Worm (Caenorhabditis elegans) whole organism, young adult: ENCODE results near the gene F35H10.5.

Source experiments
- B0336.3 ChIP-seq: fragments of 200-800 bp; sonication (Bioruptor generic); IDR thresholded peaks from 2 replicates; pipeline ENCODE4 v1.3.6; 2022; ENCODE audit warnings: missing genetic modification characterization, missing compliant biosample characterization
- C06A6.2 ChIP-seq: fragments of 200-800 bp; sonication (Bioruptor generic); conservative IDR thresholded peaks from 2 replicates; pipeline ENCODE4 v1.3.6; 2022; ENCODE audit warnings: missing genetic modification characterization, missing compliant biosample characterization
- F52B5.7 ChIP-seq: sonication (generic microtip); optimal IDR thresholded peaks from 2 replicates; lab custom pipeline; 2016; ENCODE audit warnings: mild to moderate bottlenecking, missing genetic modification characterization, missing compliant biosample characterization
- F55B11.4 ChIP-seq: sonication (generic microtip); optimal IDR thresholded peaks from 2 replicates; lab custom pipeline; 2016; ENCODE audit warnings: missing compliant biosample characterization, missing genetic modification characterization, borderline replicate concordance; ENCODE audit not compliant: insufficient read depth
- Y56A3A.18 ChIP-seq: fragments of 200-800 bp; sonication (Bioruptor generic); IDR thresholded peaks from 2 replicates; pipeline ENCODE4 v1.3.6; 2022; ENCODE audit warnings: missing genetic modification reagents, missing genetic modification characterization, missing compliant biosample characterization
- Y67H2A.10 ChIP-seq: fragments of 200-800 bp; sonication (Bioruptor generic); conservative IDR thresholded peaks from 2 replicates; pipeline ENCODE4 v1.3.6; 2022; ENCODE audit warnings: missing genetic modification reagents, missing genetic modification characterization, missing compliant biosample characterization
- Y79H2A.3 ChIP-seq: fragments of 200-800 bp; sonication (Bioruptor generic); conservative IDR thresholded peaks from 2 replicates; pipeline ENCODE4 v1.3.6; 2022; ENCODE audit warnings: missing genetic modification reagents, missing genetic modification characterization, missing compliant biosample characterization
- athp-1 ChIP-seq: sonication (generic microtip); optimal IDR thresholded peaks from 2 replicates; lab custom pipeline; 2017; ENCODE audit warnings: mild to moderate bottlenecking, missing genetic modification characterization, missing compliant biosample characterization
- ceh-100 ChIP-seq: fragments of 200-800 bp; sonication (Bioruptor generic); IDR thresholded peaks from 2 replicates; pipeline ENCODE4 v1.3.6; 2022; ENCODE audit warnings: missing genetic modification reagents, missing genetic modification characterization, missing compliant biosample characterization
- ceh-91 ChIP-seq: fragments of 200-800 bp; sonication (Bioruptor generic); IDR thresholded peaks from 2 replicates; pipeline ENCODE4 v1.3.6; 2022; ENCODE audit warnings: missing genetic modification reagents, missing genetic modification characterization, missing compliant biosample characterization
- die-1 ChIP-seq: sonication (generic microtip); optimal IDR thresholded peaks from 2 replicates; lab custom pipeline; 2016; ENCODE audit warnings: missing genotype, mild to moderate bottlenecking, missing genetic modification characterization, missing compliant biosample characterization
- dox-1 ChIP-seq: fragments of 200-800 bp; sonication (Bioruptor generic); IDR thresholded peaks from 2 replicates; pipeline ENCODE4 v1.3.6; 2022; ENCODE audit warnings: missing genetic modification reagents, missing genetic modification characterization, missing compliant biosample characterization
- efl-1 ChIP-seq: fragments of 150-350 bp; optimal IDR thresholded peaks from 2 replicates; lab custom pipeline; 2014; ENCODE audit warnings: missing biosample characterization, missing genetic modification reagents, missing genetic modification characterization
- egl-44 ChIP-seq: fragments of 200-800 bp; sonication (Bioruptor generic); IDR thresholded peaks from 2 replicates; pipeline ENCODE4 v1.3.6; 2022; ENCODE audit warnings: missing genetic modification reagents, missing genetic modification characterization, missing compliant biosample characterization
- hlh-26 ChIP-seq: fragments of 200-800 bp; sonication (Bioruptor generic); conservative IDR thresholded peaks from 2 replicates; pipeline ENCODE4 v1.3.6; 2022; ENCODE audit warnings: missing genetic modification reagents, missing genetic modification characterization, missing compliant biosample characterization
- hmg-1.2 ChIP-seq: fragments of 200-800 bp; sonication (Bioruptor generic); IDR thresholded peaks from 2 replicates; pipeline ENCODE4 v1.3.6; 2022; ENCODE audit warnings: missing genetic modification reagents, missing genetic modification characterization, missing compliant biosample characterization
- lin-40 ChIP-seq: sonication (generic microtip); optimal IDR thresholded peaks from 2 replicates; lab custom pipeline; 2016; ENCODE audit warnings: missing genetic modification characterization, mild to moderate bottlenecking, missing compliant biosample characterization, missing genotype, missing genetic modification reagents
- lin-54 ChIP-seq: fragments of 200-800 bp; sonication (Bioruptor generic); optimal IDR thresholded peaks from 2 replicates; lab custom pipeline; 2018; ENCODE audit warnings: mild to moderate bottlenecking, missing genetic modification characterization, missing compliant biosample characterization
- madf-10 ChIP-seq: sonication (generic microtip); optimal IDR thresholded peaks from 2 replicates; lab custom pipeline; 2016; ENCODE audit warnings: mild to moderate bottlenecking, missing genetic modification characterization, missing compliant biosample characterization
- madf-6 ChIP-seq: fragments of 200-800 bp; sonication (Bioruptor generic); IDR thresholded peaks from 2 replicates; pipeline ENCODE4 v1.3.6; 2022; ENCODE audit warnings: missing genetic modification reagents, missing genetic modification characterization, missing compliant biosample characterization
- madf-8 ChIP-seq: fragments of 200-800 bp; sonication (Bioruptor generic); conservative IDR thresholded peaks from 2 replicates; pipeline ENCODE4 v1.3.6; 2022; ENCODE audit warnings: missing genetic modification reagents, missing genetic modification characterization, missing compliant biosample characterization
- mcd-1 ChIP-seq: fragments of 200-800 bp; sonication (Bioruptor generic); IDR thresholded peaks from 2 replicates; pipeline ENCODE4 v1.3.6; 2022; ENCODE audit warnings: missing genetic modification reagents, missing genetic modification characterization, missing compliant biosample characterization
- mes-4 ChIP-seq: sonication (generic microtip); optimal IDR thresholded peaks from 2 replicates; lab custom pipeline; 2016; ENCODE audit warnings: missing genotype, missing genetic modification characterization, missing compliant biosample characterization
- nfya-2 ChIP-seq: fragments of 200-800 bp; sonication (Bioruptor generic); IDR thresholded peaks from 2 replicates; pipeline ENCODE4 v1.3.6; 2022; ENCODE audit warnings: missing genetic modification reagents, missing genetic modification characterization, missing compliant biosample characterization
- nhr-179 ChIP-seq: sonication (generic microtip); optimal IDR thresholded peaks from 2 replicates; lab custom pipeline; 2016; ENCODE audit warnings: mild to moderate bottlenecking, missing genetic modification characterization, missing compliant biosample characterization
- nhr-90 ChIP-seq: sonication (generic microtip); optimal IDR thresholded peaks from 2 replicates; lab custom pipeline; 2016; ENCODE audit warnings: missing genotype, mild to moderate bottlenecking, missing genetic modification characterization, missing compliant biosample characterization
- sdz-38 ChIP-seq: sonication (generic microtip); optimal IDR thresholded peaks from 2 replicates; lab custom pipeline; 2016; ENCODE audit warnings: missing genotype, missing genetic modification characterization, missing compliant biosample characterization
- snpc-1.1 ChIP-seq: sonication (generic microtip); optimal IDR thresholded peaks from 2 replicates; lab custom pipeline; 2017; ENCODE audit warnings: missing genetic modification characterization, mild to moderate bottlenecking, missing compliant biosample characterization, antibody characterized with exemption, moderate library complexity, missing genotype, missing genetic modification reagents; ENCODE audit not compliant: insufficient read depth
- snpc-1.3 ChIP-seq: sonication (generic microtip); optimal IDR thresholded peaks from 2 replicates; lab custom pipeline; 2017; ENCODE audit warnings: missing genetic modification characterization, mild to moderate bottlenecking, missing compliant biosample characterization, antibody characterized with exemption, moderate library complexity, missing genotype, missing genetic modification reagents; ENCODE audit not compliant: insufficient read depth
- tbp1 ChIP-seq: fragments of 200-800 bp; sonication (Bioruptor generic); optimal IDR thresholded peaks from 2 replicates; lab custom pipeline; 2018; ENCODE audit warnings: mild to moderate bottlenecking, missing genetic modification characterization, missing compliant biosample characterization
- ztf-22 ChIP-seq: fragments of 200-800 bp; sonication (Bioruptor generic); optimal IDR thresholded peaks from 2 replicates; lab custom pipeline; 2018; ENCODE audit warnings: mild to moderate bottlenecking, missing genetic modification characterization, moderate library complexity, missing compliant biosample characterization
- ztf-25 ChIP-seq: fragments of 200-800 bp; sonication (Bioruptor generic); IDR thresholded peaks from 2 replicates; pipeline ENCODE4 v1.3.6; 2022; ENCODE audit warnings: missing genetic modification reagents, missing genetic modification characterization, missing compliant biosample characterization

Gene F35H10.5

DNA sequence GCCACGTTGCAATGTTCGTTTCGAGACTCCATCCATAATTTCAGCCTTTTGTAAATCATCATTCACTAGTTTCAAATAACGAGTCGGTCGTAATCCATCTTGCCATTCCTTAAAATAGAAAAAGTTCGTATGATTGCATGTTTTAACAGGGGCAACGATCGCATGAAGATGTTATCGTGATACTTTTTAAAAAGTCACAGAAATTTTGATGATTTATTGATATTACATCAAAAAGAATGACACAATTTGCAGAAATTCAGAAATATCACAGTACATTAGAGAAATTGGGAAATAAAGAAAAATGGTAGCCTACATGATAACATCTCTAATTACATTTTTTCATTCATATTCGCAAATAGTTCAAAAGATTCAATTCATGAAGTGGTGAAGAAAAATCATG is 27.2 kb upstream of the F35H10.5 start:
- TF ChIP-seq B0336.3 (GFP tag; lab: Robert Waterston, UW) (no peak), egl-44 (GFP tag; lab: Robert Waterston, UW) (no peak), Y67H2A.10 (GFP tag; lab: Robert Waterston, UW) (no peak), lin-54 (no peak), nhr-179 (tag; lab: Kevin White, UChicago) (no peak), athp-1 (tag; lab: Kevin White, UChicago) (no peak)

DNA sequence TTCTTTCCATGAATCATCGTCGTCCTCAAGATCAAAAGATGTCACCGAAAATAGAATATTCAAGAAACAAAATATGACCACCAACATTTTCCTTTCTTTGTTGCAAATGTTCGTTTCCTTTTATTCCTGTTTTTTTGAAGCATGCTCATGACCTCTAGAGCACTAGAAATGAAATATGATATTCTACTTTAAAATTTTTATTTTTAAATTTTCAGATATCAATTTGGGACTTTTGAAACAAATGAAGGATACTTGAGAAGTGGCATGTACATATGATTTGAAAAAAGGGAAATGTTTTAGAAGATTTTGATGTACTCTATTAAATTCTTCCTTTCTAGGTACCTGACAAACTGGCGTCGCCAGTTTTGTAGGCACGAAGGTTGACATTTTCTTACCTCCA is 25.3 kb upstream of the F35H10.5 start, which contains the start of gene K07H8.11:
Gene K07H8.11 (minus strand): TSS at position 101 of the 400 bp plus-strand sequence.
- TF ChIP-seq madf-8 (GFP tag; lab: Robert Waterston, UW) (no peak), snpc-1.3 (tag; lab: Kevin White, UChicago) (no peak), nhr-90 (tag; lab: Kevin White, UChicago) (no peak), ceh-91 (GFP tag; lab: Robert Waterston, UW) (no peak), mcd-1 (GFP tag; lab: Robert Waterston, UW) (no peak), tbp1 (GFP tag; lab: Kevin White, UChicago) (no peak), efl-1 (GFP tag; lab: Kevin White, UChicago) (no peak), ztf-25 (no peak), sdz-38 (tag; lab: Kevin White, UChicago) (no peak), F52B5.7 (tag; lab: Kevin White, UChicago) (no peak), dox-1 (GFP tag; lab: Robert Waterston, UW) (no peak), F55B11.4 (tag; lab: Kevin White, UChicago) (no peak), snpc-1.1 (tag; lab: Kevin White, UChicago) (no peak), C06A6.2 (no peak), Y56A3A.18 (no peak)

DNA sequence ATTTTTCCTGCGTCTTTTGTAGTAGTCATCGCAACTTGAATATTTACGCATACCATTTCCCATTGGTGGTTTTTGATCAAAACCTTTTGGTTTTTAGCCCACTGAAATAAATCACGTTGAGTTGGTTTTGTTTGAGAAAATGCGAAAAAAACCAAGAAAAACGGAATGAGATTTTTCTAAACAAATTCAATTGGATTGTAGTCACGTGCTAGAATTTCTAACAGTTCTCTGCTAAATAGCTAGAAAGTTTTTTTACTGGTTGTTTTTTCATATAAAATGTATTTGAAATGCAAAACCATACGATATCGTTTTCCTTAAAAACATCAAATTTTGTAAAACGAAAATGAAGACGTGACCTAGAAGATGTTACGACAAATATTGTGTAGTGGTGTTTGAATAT is 24.0 kb upstream of the F35H10.5 start, which contains the start of gene K07H8.12:
Gene K07H8.12 (minus strand): TSS at position 101 of the 400 bp plus-strand sequence.
- no peak for TF ChIP-seq ceh-100 (GFP tag; lab: Robert Waterston, UW)
- TF ChIP-seq F55B11.4 (tag; lab: Kevin White, UChicago): no peak
- TF ChIP-seq ztf-22 (GFP tag; lab: Kevin White, UChicago): no peak
- no peak for TF ChIP-seq snpc-1.3 (tag; lab: Kevin White, UChicago)

DNA sequence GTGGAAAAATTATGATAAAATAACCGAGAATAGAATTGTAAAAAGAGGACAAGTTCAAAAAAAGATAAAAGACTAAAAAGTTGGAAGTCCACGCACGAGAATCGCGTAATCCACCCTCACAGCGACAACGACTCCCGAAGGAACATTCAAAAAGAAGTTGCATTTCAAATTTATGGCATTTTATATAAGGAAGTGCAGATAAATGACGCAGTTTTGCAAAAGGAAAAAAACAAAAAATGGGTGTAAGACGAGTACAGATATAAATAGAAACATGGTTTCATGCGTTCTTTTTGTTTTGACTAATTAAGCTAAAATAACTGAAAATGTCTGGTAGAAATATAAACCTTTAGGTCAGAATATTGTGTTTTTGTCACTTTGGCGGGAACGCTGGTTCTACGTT is 17.4 kb upstream of the F35H10.5 start:
- TF ChIP-seq hlh-26: no peak
- TF ChIP-seq ztf-22 (GFP tag; lab: Kevin White, UChicago): no peak
- no peak for TF ChIP-seq lin-40 (tag; lab: Kevin White, UChicago)
- TF ChIP-seq Y79H2A.3 (GFP tag; lab: Robert Waterston, UW): no peak
- TF ChIP-seq die-1 (tag; lab: Kevin White, UChicago): no peak
- TF ChIP-seq nfya-2 (GFP tag; lab: Robert Waterston, UW): no peak
- no peak for TF ChIP-seq B0336.3 (GFP tag; lab: Robert Waterston, UW)
- TF ChIP-seq mes-4 (tag; lab: Kevin White, UChicago): no peak
- no peak for TF ChIP-seq sdz-38 (tag; lab: Kevin White, UChicago)
- TF ChIP-seq hmg-1.2 (GFP tag; lab: Robert Waterston, UW): no peak
- TF ChIP-seq madf-6 (GFP tag; lab: Robert Waterston, UW): no peak
- TF ChIP-seq madf-10: no peak
- TF ChIP-seq, all 124 proteins: peak for 0
